Fruit fly (Drosophila melanogaster) whole organism, embryonic: ENCODE data around the gene Prosalpha6.

Experiments
- Adf1 ChIP-seq: fragments of 200-800 bp; sonication (Bioruptor generic); IDR thresholded peaks from 2 replicates; pipeline ENCODE4 v1.3.6; 2022; ENCODE audit warnings: missing biosample characterization, missing genetic modification characterization
- CG12104 ChIP-seq: fragments of 200-800 bp; sonication (Bioruptor generic); optimal IDR thresholded peaks from 3 replicates; lab custom pipeline; 2016; ENCODE audit warnings: missing biosample characterization, missing genetic modification characterization
- CG12155 ChIP-seq: fragments of 200-800 bp; sonication (Bioruptor generic); optimal IDR thresholded peaks from 3 replicates; lab custom pipeline; 2016; ENCODE audit warnings: missing biosample characterization, missing genetic modification characterization
- CG12391 ChIP-seq: fragments of 200-800 bp; sonication (Bioruptor generic); optimal IDR thresholded peaks from 3 replicates; lab custom pipeline; 2018; ENCODE audit warnings: missing biosample characterization, mild to moderate bottlenecking, missing genetic modification characterization, moderate library complexity
- CG6254 ChIP-seq: fragments of 200-800 bp; sonication (Bioruptor generic); optimal IDR thresholded peaks from 3 replicates; lab custom pipeline; 2017; ENCODE audit warnings: mild to moderate bottlenecking, missing biosample characterization, missing genetic modification reagents, missing genetic modification characterization
- CG7987 ChIP-seq: fragments of 200-800 bp; sonication (Bioruptor generic); optimal IDR thresholded peaks from 2 replicates; lab custom pipeline; 2018; ENCODE audit warnings: missing biosample characterization, mild to moderate bottlenecking, missing genetic modification characterization, moderate library complexity
- Hr39 ChIP-seq: fragments of >200 bp; optimal IDR thresholded peaks from 2 replicates; lab custom pipeline; 2017
- Mad ChIP-seq: fragments of 200-800 bp; sonication (Bioruptor generic); optimal IDR thresholded peaks from 2 replicates; lab custom pipeline; 2016; ENCODE audit warnings: missing biosample characterization, missing genetic modification characterization
- dan ChIP-seq: fragments of 200-800 bp; sonication (Bioruptor generic); IDR thresholded peaks from 2 replicates; pipeline ENCODE4 v1.3.6; 2022; ENCODE audit warnings: missing biosample characterization, missing genetic modification characterization
- gcm ChIP-seq: fragments of 200-800 bp; sonication (Bioruptor generic); optimal IDR thresholded peaks from 2 replicates; lab custom pipeline; 2019; ENCODE audit warnings: missing biosample characterization, mild to moderate bottlenecking, missing genetic modification characterization, moderate library complexity
- pita ChIP-seq: fragments of 200-800 bp; sonication (Bioruptor generic); optimal IDR thresholded peaks from 2 replicates; lab custom pipeline; 2017; ENCODE audit warnings: missing biosample characterization, mild to moderate bottlenecking, missing genetic modification characterization
- zen2 ChIP-seq: fragments of 200-800 bp; sonication (Bioruptor generic); IDR thresholded peaks from 3 replicates; pipeline ENCODE4 v1.3.6; 2022; ENCODE audit warnings: missing biosample characterization, missing genetic modification characterization; ENCODE audit not compliant: partially characterized antibody

DNA sequence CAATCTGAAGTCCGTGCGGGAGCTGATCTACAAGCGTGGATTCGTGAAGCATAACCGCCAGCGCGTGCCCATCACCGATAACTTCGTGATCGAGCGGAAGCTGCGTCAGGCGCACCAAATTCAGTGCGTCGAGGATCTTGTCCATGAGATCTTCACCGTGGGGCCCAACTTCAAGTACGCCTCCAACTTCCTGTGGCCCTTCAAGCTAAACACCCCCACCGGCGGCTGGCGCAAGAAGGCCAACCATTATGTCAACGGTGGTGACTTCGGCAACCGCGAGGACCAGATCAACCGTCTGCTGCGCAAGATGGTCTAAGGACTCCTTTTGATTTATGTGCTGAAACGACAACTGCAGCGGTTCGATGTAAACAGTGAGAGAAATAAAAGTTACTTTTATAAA, 19.4 kb upstream of the Prosalpha6 start:
- TF ChIP-seq Adf1 (GFP tag; lab: Robert Waterston, UW) (no peak), pita (GFP tag; lab: Kevin White, UChicago) (no peak), Mad (no peak), gcm (GFP tag; lab: Kevin White, UChicago) (no peak), CG7987 (GFP tag; lab: Kevin White, UChicago) (no peak), Hr39 (lab: Kevin White, UChicago) (no peak), CG12391 (tag; lab: Kevin White, UChicago) (no peak), zen2 (GFP tag; lab: Robert Waterston, UW) (no peak), dan (GFP tag; lab: Robert Waterston, UW) (no peak), CG12104 (GFP tag; lab: Kevin White, UChicago) (no peak), CG12155 (GFP tag; lab: Kevin White, UChicago) (no peak), CG6254 (GFP tag; lab: Kevin White, UChicago) (no peak)
